Fruit fly (Drosophila melanogaster) whole organism, adult: ENCODE measurements around the gene CG9727.
A peak's percentile ranks its signal among the peaks of the same experiment; 100 is the strongest.

Experiments
- CG11617 ChIP-seq: fragments of 200-800 bp; sonication (Bioruptor generic); optimal IDR thresholded peaks from 2 replicates; lab custom pipeline; 2017; ENCODE audit warnings: mild to moderate bottlenecking, missing biosample characterization, missing genetic modification reagents, missing genetic modification characterization
- CG12768 ChIP-seq: fragments of 200-800 bp; sonication (Bioruptor generic); optimal IDR thresholded peaks from 2 replicates; lab custom pipeline; 2017; ENCODE audit warnings: missing biosample characterization, missing genetic modification characterization, mild to moderate bottlenecking, moderate library complexity, missing genetic modification reagents
- CG14711 ChIP-seq: fragments of 200-800 bp; sonication (Bioruptor generic); optimal IDR thresholded peaks from 2 replicates; lab custom pipeline; 2018; ENCODE audit warnings: missing biosample characterization, mild to moderate bottlenecking, missing genetic modification characterization, moderate library complexity
- CG1620 ChIP-seq: fragments of 200-800 bp; sonication (Bioruptor generic); optimal IDR thresholded peaks from 2 replicates; lab custom pipeline; 2016; ENCODE audit warnings: missing biosample characterization, missing genetic modification characterization
- CG33017 ChIP-seq: fragments of 200-800 bp; sonication (Bioruptor generic); optimal IDR thresholded peaks from 2 replicates; lab custom pipeline; 2018; ENCODE audit warnings: missing biosample characterization, mild to moderate bottlenecking, missing genetic modification characterization, moderate library complexity
- CG5204 ChIP-seq: fragments of 200-800 bp; sonication (Bioruptor generic); optimal IDR thresholded peaks from 2 replicates; lab custom pipeline; 2016; ENCODE audit warnings: missing biosample characterization, missing genetic modification characterization
- CG7045 ChIP-seq: fragments of 200-800 bp; sonication (Bioruptor generic); optimal IDR thresholded peaks from 2 replicates; lab custom pipeline; 2017; ENCODE audit warnings: missing biosample characterization, mild to moderate bottlenecking, missing genetic modification characterization
- CG7101 ChIP-seq: fragments of 200-800 bp; sonication (Bioruptor generic); optimal IDR thresholded peaks from 2 replicates; lab custom pipeline; 2018; ENCODE audit warnings: missing biosample characterization, mild to moderate bottlenecking, missing genetic modification characterization, moderate library complexity
- Clk ChIP-seq: fragments of 200-800 bp; sonication (Bioruptor generic); optimal IDR thresholded peaks from 2 replicates; lab custom pipeline; 2017; ENCODE audit warnings: missing biosample characterization, missing genetic modification characterization
- Crg-1 ChIP-seq: fragments of 200-800 bp; sonication (Bioruptor generic); optimal IDR thresholded peaks from 2 replicates; lab custom pipeline; 2016; ENCODE audit warnings: missing biosample characterization, missing genetic modification characterization
- Hr96 ChIP-seq: fragments of 200-800 bp; sonication (Bioruptor generic); optimal IDR thresholded peaks from 2 replicates; lab custom pipeline; 2016; ENCODE audit warnings: missing biosample characterization, missing genetic modification characterization
- Mnt ChIP-seq: fragments of 200-800 bp; sonication (Bioruptor generic); optimal IDR thresholded peaks from 2 replicates; lab custom pipeline; 2016; ENCODE audit warnings: missing biosample characterization, mild to moderate bottlenecking, missing genetic modification characterization
- bab1 ChIP-seq: fragments of 200-800 bp; sonication (Bioruptor generic); optimal IDR thresholded peaks from 3 replicates; lab custom pipeline; 2019; ENCODE audit warnings: missing biosample characterization, mild to moderate bottlenecking, missing genetic modification characterization, moderate library complexity
- cic ChIP-seq: fragments of 200-800 bp; sonication (Bioruptor generic); optimal IDR thresholded peaks from 2 replicates; lab custom pipeline; 2017; ENCODE audit warnings: missing biosample characterization, mild to moderate bottlenecking, missing genetic modification characterization, moderate library complexity
- cnc ChIP-seq, 2 experiments: fragments of >200 bp; optimal IDR thresholded peaks; 2 replicates each; lab custom pipeline; 2017
- kay ChIP-seq: fragments of 200-800 bp; sonication (Bioruptor generic); peaks from one replicate; lab custom pipeline; 2016; ENCODE audit warnings: missing biosample characterization, missing genetic modification characterization, borderline replicate concordance
- ovo ChIP-seq: fragments of 200-800 bp; sonication (Bioruptor generic); optimal IDR thresholded peaks from 2 replicates; lab custom pipeline; 2016; ENCODE audit warnings: missing biosample characterization, missing genetic modification characterization
- pad ChIP-seq: fragments of 200-800 bp; sonication (Bioruptor generic); optimal IDR thresholded peaks from 3 replicates; lab custom pipeline; 2017; ENCODE audit warnings: missing biosample characterization, missing genetic modification characterization, mild to moderate bottlenecking, moderate library complexity, missing genetic modification reagents
- tj ChIP-seq: fragments of 200-800 bp; sonication (Bioruptor generic); optimal IDR thresholded peaks from 3 replicates; lab custom pipeline; 2017; ENCODE audit warnings: missing biosample characterization, mild to moderate bottlenecking, missing genetic modification characterization, moderate library complexity
- toe ChIP-seq: fragments of 200-800 bp; sonication (Bioruptor generic); optimal IDR thresholded peaks from 2 replicates; lab custom pipeline; 2016; ENCODE audit warnings: missing biosample characterization, missing genetic modification characterization

The CG9727 gene

DNA sequence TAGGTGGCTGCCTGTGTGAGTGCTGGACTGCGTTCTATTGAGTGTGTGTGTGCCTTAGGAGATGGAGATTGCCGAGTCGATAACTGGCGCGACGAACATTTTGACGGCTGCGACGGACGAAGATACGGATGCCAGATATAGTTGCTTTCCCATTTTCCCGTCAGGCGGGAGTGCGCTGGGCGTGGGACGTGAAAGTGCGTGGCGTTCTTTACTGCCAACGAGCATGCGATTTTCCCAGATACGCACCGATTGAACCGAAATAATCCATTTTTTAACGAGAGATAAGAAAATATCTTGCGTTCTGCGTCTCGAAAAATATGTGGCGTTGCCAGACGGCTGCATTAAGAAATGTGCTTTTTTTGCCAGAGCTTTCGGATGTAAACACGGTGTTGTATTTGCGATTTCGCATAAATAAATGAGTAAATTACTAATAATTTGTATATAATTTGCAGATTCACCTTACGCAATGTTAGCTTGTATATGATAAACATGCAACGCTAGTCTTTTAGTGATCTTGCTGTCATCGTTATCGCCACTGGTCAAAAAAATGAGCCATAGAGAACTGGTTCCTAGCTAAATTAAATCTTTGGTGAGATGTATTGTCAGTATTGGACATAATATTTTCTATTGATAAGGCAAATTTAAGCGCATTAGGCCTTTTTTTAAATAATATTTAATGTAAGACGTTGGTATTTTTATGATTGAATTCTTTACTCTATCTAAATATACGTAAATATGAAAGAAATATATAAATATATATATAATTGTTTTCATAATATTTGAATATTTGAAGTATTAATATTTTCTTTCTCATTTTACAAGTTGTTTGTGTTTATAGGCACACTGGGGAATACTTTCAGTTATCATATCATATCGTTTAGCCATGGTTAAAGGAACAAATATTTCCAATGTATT is at the start of gene CG9727:
Gene CG9727 (minus strand): TSS at position 537 of the 915 bp plus-strand sequence.
- TF ChIP-seq CG7101 (tag; lab: Kevin White, UChicago) (no peak), CG11617 (GFP tag; lab: Kevin White, UChicago) (peak; percentile 23), Clk (no peak), Hr96 (no peak), CG12768 (GFP tag; lab: Kevin White, UChicago) (no peak), toe (peak; percentile 21), bab1 (GFP tag; lab: Kevin White, UChicago) (peak; percentile 28), kay (GFP tag; lab: Kevin White, UChicago) (peak; percentile 39), pad (no peak), CG5204 (GFP tag; lab: Kevin White, UChicago) (no peak), Mnt (GFP tag; lab: Kevin White, UChicago) (peak; percentile 67), CG33017 (tag; lab: Kevin White, UChicago) (no peak)

dm6 chr3R:6504408-6504807 is 47.9 kb upstream of the CG9727 start:
- TF ChIP-seq CG5204 (GFP tag; lab: Kevin White, UChicago) (no peak), tj (GFP tag; lab: Kevin White, UChicago) (no peak), cnc (optimal IDR thresholded peaks at IDR 0.05; lab: Kevin White, UChicago) (no peak)

- TF ChIP-seq CG1620 (GFP tag; lab: Kevin White, UChicago): no peak
- no peak for TF ChIP-seq kay (GFP tag; lab: Kevin White, UChicago)
- TF ChIP-seq cnc (optimal IDR thresholded peaks at IDR 0.05; lab: Kevin White, UChicago): no peak
- no peak for TF ChIP-seq Clk
- no peak for TF ChIP-seq ovo (GFP tag; lab: Kevin White, UChicago)
- TF ChIP-seq cic (GFP tag; lab: Kevin White, UChicago): no peak
- no peak for TF ChIP-seq pad
- TF ChIP-seq CG7101 (tag; lab: Kevin White, UChicago): no peak
- no peak for TF ChIP-seq bab1 (GFP tag; lab: Kevin White, UChicago)
- TF ChIP-seq CG7045 (GFP tag; lab: Kevin White, UChicago): no peak
- no peak for TF ChIP-seq CG33017 (tag; lab: Kevin White, UChicago)
- TF ChIP-seq CG14711 (tag; lab: Kevin White, UChicago): no peak
- TF ChIP-seq Mnt (GFP tag; lab: Kevin White, UChicago): no peak
- TF ChIP-seq Hr96: no peak
- no peak for TF ChIP-seq CG11617 (GFP tag; lab: Kevin White, UChicago)
- no peak for TF ChIP-seq tj (GFP tag; lab: Kevin White, UChicago)
- no peak for TF ChIP-seq CG12768 (GFP tag; lab: Kevin White, UChicago)
- TF ChIP-seq toe: no peak
- TF ChIP-seq CG5204 (GFP tag; lab: Kevin White, UChicago): no peak
These were observed 39.5 kb upstream of the CG9727 start for dm6 chr3R:6495938-6496337.

- TF ChIP-seq cnc (optimal IDR thresholded peaks at IDR 0.05; lab: Kevin White, UChicago) (no peak), CG5204 (GFP tag; lab: Kevin White, UChicago) (no peak)
These were observed 25.4 kb upstream of the CG9727 start for dm6 chr3R:6481740-6482443.

- TF ChIP-seq Clk (no peak), cic (GFP tag; lab: Kevin White, UChicago) (no peak), Mnt (GFP tag; lab: Kevin White, UChicago) (no peak), bab1 (GFP tag; lab: Kevin White, UChicago) (no peak), CG7101 (tag; lab: Kevin White, UChicago) (no peak), Crg-1 (GFP tag; lab: Kevin White, UChicago) (no peak), tj (GFP tag; lab: Kevin White, UChicago) (no peak)
These were observed 21.4 kb upstream of the CG9727 start, which contains the start of gene CG15186 for dm6 chr3R:6477877-6478361. TSS of gene CG15186 (plus strand) at chr3R:6478311.

DNA sequence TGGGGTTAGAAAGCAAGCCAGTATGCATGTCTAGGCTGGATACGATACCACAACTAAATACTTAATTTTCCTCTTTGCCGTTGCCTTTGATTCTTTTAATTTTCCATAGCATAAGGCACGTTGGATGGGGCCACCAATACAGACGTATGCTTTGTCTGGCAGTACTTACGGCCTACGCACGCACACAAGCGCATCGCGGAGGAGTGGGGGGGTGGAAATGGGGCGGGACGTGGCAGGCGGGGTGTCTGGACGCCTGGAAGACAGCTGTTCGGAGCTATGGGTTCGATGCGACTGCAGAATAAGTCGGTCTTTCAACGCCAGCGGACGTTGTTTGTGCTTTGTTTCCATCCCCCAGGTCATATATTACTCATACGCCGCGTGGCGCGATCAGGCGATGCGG is 20.0 kb upstream of the CG9727 start:
- TF ChIP-seq Mnt (GFP tag; lab: Kevin White, UChicago) (no peak), CG14711 (tag; lab: Kevin White, UChicago) (no peak), CG7101 (tag; lab: Kevin White, UChicago) (no peak), CG1620 (GFP tag; lab: Kevin White, UChicago) (no peak), bab1 (GFP tag; lab: Kevin White, UChicago) (no peak), CG7045 (GFP tag; lab: Kevin White, UChicago) (no peak), cic (GFP tag; lab: Kevin White, UChicago) (no peak), ovo (GFP tag; lab: Kevin White, UChicago) (no peak), kay (GFP tag; lab: Kevin White, UChicago) (no peak), Clk (no peak), toe (no peak), Crg-1 (GFP tag; lab: Kevin White, UChicago) (no peak), Hr96 (no peak), tj (GFP tag; lab: Kevin White, UChicago) (no peak), CG33017 (tag; lab: Kevin White, UChicago) (no peak), CG12768 (GFP tag; lab: Kevin White, UChicago) (no peak), pad (no peak), CG11617 (GFP tag; lab: Kevin White, UChicago) (no peak), CG5204 (GFP tag; lab: Kevin White, UChicago) (no peak)
